Worm (Caenorhabditis elegans) whole organism, late embryonic: ENCODE measurements around the gene F52B11.5.

ENCODE experiments used
- ceh-30 ChIP-seq: fragments of 150-350 bp; optimal IDR thresholded peaks from 2 replicates; lab custom pipeline; 2014; ENCODE audit warnings: missing biosample characterization, missing genetic modification characterization
- dmd-4 ChIP-seq: sonication (generic microtip); optimal IDR thresholded peaks from 2 replicates; lab custom pipeline; 2016; ENCODE audit warnings: borderline replicate concordance, missing genetic modification characterization, missing compliant biosample characterization
- npax-4 ChIP-seq: sonication (generic microtip); optimal IDR thresholded peaks from 2 replicates; lab custom pipeline; 2016; ENCODE audit warnings: missing genetic modification characterization, missing compliant biosample characterization
- pha-4 ChIP-seq: fragments of 150-350 bp; optimal IDR thresholded peaks from 2 replicates; lab custom pipeline; 2018; ENCODE audit warnings: missing biosample characterization, missing genetic modification reagents, missing genetic modification characterization
- tbx-2 ChIP-seq: sonication (generic microtip); optimal IDR thresholded peaks from 2 replicates; lab custom pipeline; 2016; ENCODE audit warnings: missing genetic modification characterization, missing compliant biosample characterization
- ttx-3 ChIP-seq: sonication (generic microtip); optimal IDR thresholded peaks from 2 replicates; lab custom pipeline; 2016; ENCODE audit warnings: missing genetic modification reagents, missing genetic modification characterization, missing compliant biosample characterization
- unc-42 ChIP-seq: sonication (generic microtip); optimal IDR thresholded peaks from 2 replicates; lab custom pipeline; 2016; ENCODE audit warnings: missing genotype, missing genetic modification characterization, missing compliant biosample characterization
- zip-5 ChIP-seq: sonication (generic microtip); optimal IDR thresholded peaks from 2 replicates; lab custom pipeline; 2016; ENCODE audit warnings: missing genetic modification characterization, missing compliant biosample characterization

DNA sequence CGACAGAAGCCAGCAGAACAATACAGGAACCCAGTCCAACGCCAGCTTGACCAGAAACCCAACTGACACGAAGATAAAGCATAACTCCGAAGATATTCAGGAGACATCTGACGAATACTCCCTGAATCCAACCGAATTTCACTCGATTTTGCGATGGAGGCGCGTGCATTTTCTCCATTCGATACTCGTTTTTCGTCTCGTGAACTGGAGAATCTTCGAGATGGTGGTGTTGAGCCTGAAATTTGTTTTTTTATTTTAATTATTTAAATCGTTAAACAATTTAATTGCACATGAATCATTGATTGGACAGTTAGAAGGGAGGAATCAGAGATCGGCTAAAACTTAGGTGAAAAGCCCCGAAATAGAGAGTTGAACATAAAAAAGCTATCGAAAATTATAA lies 11.3 kb upstream of the F52B11.5 start:
- TF ChIP-seq npax-4 (no peak), pha-4 (tag; lab: Kevin White, UChicago) (no peak), tbx-2 (tag; lab: Kevin White, UChicago) (no peak), unc-42 (tag; lab: Kevin White, UChicago) (no peak), ttx-3 (tag; lab: Kevin White, UChicago) (no peak), ceh-30 (tag; lab: Kevin White, UChicago) (no peak), zip-5 (no peak), dmd-4 (tag; lab: Kevin White, UChicago) (no peak)
